Fruit fly (Drosophila melanogaster) whole organism, adult: ENCODE measurements around the gene uif.
A peak's percentile ranks its signal among the peaks of the same experiment; 100 is the strongest.

Source experiments
- CG11617 ChIP-seq: fragments of 200-800 bp; sonication (Bioruptor generic); optimal IDR thresholded peaks from 2 replicates; lab custom pipeline; 2017; ENCODE audit warnings: mild to moderate bottlenecking, missing biosample characterization, missing genetic modification reagents, missing genetic modification characterization
- CG12768 ChIP-seq: fragments of 200-800 bp; sonication (Bioruptor generic); optimal IDR thresholded peaks from 2 replicates; lab custom pipeline; 2017; ENCODE audit warnings: missing biosample characterization, missing genetic modification characterization, mild to moderate bottlenecking, moderate library complexity, missing genetic modification reagents
- CG14711 ChIP-seq: fragments of 200-800 bp; sonication (Bioruptor generic); optimal IDR thresholded peaks from 2 replicates; lab custom pipeline; 2018; ENCODE audit warnings: missing biosample characterization, mild to moderate bottlenecking, missing genetic modification characterization, moderate library complexity
- CG1620 ChIP-seq: fragments of 200-800 bp; sonication (Bioruptor generic); optimal IDR thresholded peaks from 2 replicates; lab custom pipeline; 2016; ENCODE audit warnings: missing biosample characterization, missing genetic modification characterization
- CG33017 ChIP-seq: fragments of 200-800 bp; sonication (Bioruptor generic); optimal IDR thresholded peaks from 2 replicates; lab custom pipeline; 2018; ENCODE audit warnings: missing biosample characterization, mild to moderate bottlenecking, missing genetic modification characterization, moderate library complexity
- CG5204 ChIP-seq: fragments of 200-800 bp; sonication (Bioruptor generic); optimal IDR thresholded peaks from 2 replicates; lab custom pipeline; 2016; ENCODE audit warnings: missing biosample characterization, missing genetic modification characterization
- CG7045 ChIP-seq: fragments of 200-800 bp; sonication (Bioruptor generic); optimal IDR thresholded peaks from 2 replicates; lab custom pipeline; 2017; ENCODE audit warnings: missing biosample characterization, mild to moderate bottlenecking, missing genetic modification characterization
- CG7101 ChIP-seq: fragments of 200-800 bp; sonication (Bioruptor generic); optimal IDR thresholded peaks from 2 replicates; lab custom pipeline; 2018; ENCODE audit warnings: missing biosample characterization, mild to moderate bottlenecking, missing genetic modification characterization, moderate library complexity
- Clk ChIP-seq: fragments of 200-800 bp; sonication (Bioruptor generic); optimal IDR thresholded peaks from 2 replicates; lab custom pipeline; 2017; ENCODE audit warnings: missing biosample characterization, missing genetic modification characterization
- Crg-1 ChIP-seq: fragments of 200-800 bp; sonication (Bioruptor generic); optimal IDR thresholded peaks from 2 replicates; lab custom pipeline; 2016; ENCODE audit warnings: missing biosample characterization, missing genetic modification characterization
- Hr96 ChIP-seq: fragments of 200-800 bp; sonication (Bioruptor generic); optimal IDR thresholded peaks from 2 replicates; lab custom pipeline; 2016; ENCODE audit warnings: missing biosample characterization, missing genetic modification characterization
- Mnt ChIP-seq: fragments of 200-800 bp; sonication (Bioruptor generic); optimal IDR thresholded peaks from 2 replicates; lab custom pipeline; 2016; ENCODE audit warnings: missing biosample characterization, mild to moderate bottlenecking, missing genetic modification characterization
- bab1 ChIP-seq: fragments of 200-800 bp; sonication (Bioruptor generic); optimal IDR thresholded peaks from 3 replicates; lab custom pipeline; 2019; ENCODE audit warnings: missing biosample characterization, mild to moderate bottlenecking, missing genetic modification characterization, moderate library complexity
- cic ChIP-seq: fragments of 200-800 bp; sonication (Bioruptor generic); optimal IDR thresholded peaks from 2 replicates; lab custom pipeline; 2017; ENCODE audit warnings: missing biosample characterization, mild to moderate bottlenecking, missing genetic modification characterization, moderate library complexity
- cnc ChIP-seq, 2 experiments: fragments of >200 bp; optimal IDR thresholded peaks; 2 replicates each; lab custom pipeline; 2017
- kay ChIP-seq: fragments of 200-800 bp; sonication (Bioruptor generic); peaks from one replicate; lab custom pipeline; 2016; ENCODE audit warnings: missing biosample characterization, missing genetic modification characterization, borderline replicate concordance
- ovo ChIP-seq: fragments of 200-800 bp; sonication (Bioruptor generic); optimal IDR thresholded peaks from 2 replicates; lab custom pipeline; 2016; ENCODE audit warnings: missing biosample characterization, missing genetic modification characterization
- pad ChIP-seq: fragments of 200-800 bp; sonication (Bioruptor generic); optimal IDR thresholded peaks from 3 replicates; lab custom pipeline; 2017; ENCODE audit warnings: missing biosample characterization, missing genetic modification characterization, mild to moderate bottlenecking, moderate library complexity, missing genetic modification reagents
- tj ChIP-seq: fragments of 200-800 bp; sonication (Bioruptor generic); optimal IDR thresholded peaks from 3 replicates; lab custom pipeline; 2017; ENCODE audit warnings: missing biosample characterization, mild to moderate bottlenecking, missing genetic modification characterization, moderate library complexity
- toe ChIP-seq: fragments of 200-800 bp; sonication (Bioruptor generic); optimal IDR thresholded peaks from 2 replicates; lab custom pipeline; 2016; ENCODE audit warnings: missing biosample characterization, missing genetic modification characterization

Gene uif

DNA sequence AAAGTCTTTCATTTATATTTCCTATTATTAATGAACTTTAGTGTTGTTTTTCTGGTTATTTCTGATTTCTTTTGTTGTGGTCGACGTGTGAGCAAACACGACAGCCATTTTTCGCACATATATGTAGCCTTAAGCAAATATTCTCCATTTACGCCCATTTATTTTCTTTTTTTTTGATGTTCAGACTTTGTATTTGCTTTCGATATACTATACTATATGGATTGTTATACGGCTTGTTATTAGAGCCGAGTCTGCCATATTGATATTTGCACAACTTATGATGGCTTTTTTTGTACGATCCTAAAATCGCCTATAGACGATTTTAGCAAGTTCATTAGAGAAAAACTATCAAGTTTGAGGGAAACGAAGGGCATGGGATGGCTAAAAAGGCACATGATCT is 37.5 kb upstream of the uif start:
- no peak for TF ChIP-seq CG33017 (tag; lab: Kevin White, UChicago)
- no peak for TF ChIP-seq pad (GFP tag; lab: Kevin White, UChicago)
- no peak for TF ChIP-seq cnc (optimal IDR thresholded peaks at IDR 0.05; lab: Kevin White, UChicago)
- peak; percentile 14 for TF ChIP-seq CG11617 (GFP tag; lab: Kevin White, UChicago)
- no peak for TF ChIP-seq kay (GFP tag; lab: Kevin White, UChicago)
- TF ChIP-seq cic (GFP tag; lab: Kevin White, UChicago): no peak
- TF ChIP-seq CG7101 (tag; lab: Kevin White, UChicago): peak; percentile 61
- peak; percentile 9 for TF ChIP-seq CG5204 (GFP tag; lab: Kevin White, UChicago)
- TF ChIP-seq CG12768 (GFP tag; lab: Kevin White, UChicago): no peak
- no peak for TF ChIP-seq Clk
- no peak for TF ChIP-seq CG7045
- no peak for TF ChIP-seq Hr96 (GFP tag; lab: Kevin White, UChicago)
- peak; percentile 1 for TF ChIP-seq tj (GFP tag; lab: Kevin White, UChicago)
- TF ChIP-seq bab1 (GFP tag; lab: Kevin White, UChicago): no peak
- peak; percentile 76 for TF ChIP-seq Crg-1 (GFP tag; lab: Kevin White, UChicago)
- TF ChIP-seq Mnt (GFP tag; lab: Kevin White, UChicago): peak; percentile 18
- TF ChIP-seq toe (GFP tag; lab: Kevin White, UChicago): no peak
- TF ChIP-seq ovo (GFP tag; lab: Kevin White, UChicago): peak; percentile 56
- no peak for TF ChIP-seq CG14711 (tag; lab: Kevin White, UChicago)
- no peak for TF ChIP-seq CG1620

DNA sequence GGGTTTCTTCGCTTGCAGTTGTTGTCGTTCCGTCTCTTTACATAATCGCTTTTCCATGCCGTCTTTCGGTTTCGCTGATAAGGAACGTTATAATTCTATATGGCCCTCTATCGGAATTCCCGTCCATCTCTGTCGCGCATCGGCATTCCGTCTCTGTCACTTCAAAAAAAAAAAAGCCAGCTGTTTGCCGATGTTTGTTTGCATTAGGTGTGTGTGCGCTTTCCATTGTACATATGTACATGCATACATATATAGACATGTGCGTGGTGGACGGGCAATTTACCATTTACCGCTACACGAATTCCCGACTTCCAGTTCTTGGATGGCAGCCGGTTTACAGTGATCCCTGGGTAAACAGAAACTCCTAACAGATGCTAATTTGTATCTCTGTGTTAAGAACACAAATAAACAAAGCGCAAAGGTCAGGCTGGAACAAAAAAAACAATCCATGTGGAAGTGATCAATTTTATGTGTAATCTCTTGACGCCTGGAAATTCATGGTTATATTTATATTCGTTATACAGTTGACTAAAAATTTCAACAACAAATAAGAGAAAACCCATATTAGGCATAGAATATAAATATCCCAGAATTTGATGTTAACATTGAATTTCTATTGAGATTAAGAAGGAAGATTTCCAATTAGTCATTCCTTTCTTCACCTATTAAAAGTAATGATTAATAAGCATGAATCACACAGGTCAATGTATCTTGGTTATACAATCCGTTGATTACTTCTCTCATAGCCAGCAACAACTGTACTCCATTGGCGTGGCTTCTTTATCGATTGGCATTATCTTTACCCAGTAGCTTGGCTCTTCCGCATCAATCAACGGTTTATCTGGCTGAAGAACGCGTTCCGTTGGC is 33.1 kb upstream of the uif start:
- TF ChIP-seq Mnt (GFP tag; lab: Kevin White, UChicago) (peak; percentile 26), ovo (GFP tag; lab: Kevin White, UChicago) (peak; percentile 38), kay (GFP tag; lab: Kevin White, UChicago) (no peak), CG7045 (no peak), CG12768 (GFP tag; lab: Kevin White, UChicago) (no peak)

DNA sequence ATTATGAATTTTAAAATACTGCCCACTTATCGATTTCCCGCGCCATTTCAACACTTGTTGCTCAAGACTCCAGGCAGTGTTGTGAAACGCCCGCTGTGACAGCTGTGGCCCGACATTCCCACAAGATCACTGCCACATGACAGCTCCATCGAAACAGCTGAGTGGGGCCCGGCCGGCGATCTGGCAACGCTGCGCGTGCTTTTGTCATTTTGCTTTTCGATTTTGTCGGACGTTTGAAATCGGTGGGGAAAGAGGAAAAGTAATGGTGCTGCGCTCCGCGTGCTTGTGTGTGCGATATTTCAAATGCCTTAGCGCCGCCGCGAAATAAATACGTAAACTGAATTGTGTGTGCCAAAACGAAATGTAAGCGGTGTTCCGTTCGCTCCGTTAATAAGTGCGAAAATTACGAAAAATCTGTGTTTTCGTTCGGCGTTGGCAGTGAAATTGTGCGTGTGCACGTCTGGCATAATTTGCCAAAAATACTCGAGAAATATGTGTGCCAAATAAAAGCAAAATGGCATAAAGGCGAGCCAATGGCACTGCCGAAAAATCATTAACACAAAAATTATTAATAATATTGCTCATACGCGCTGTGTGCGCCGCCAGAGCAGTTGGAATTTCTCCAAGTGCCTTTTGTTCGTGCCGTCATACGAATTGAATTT is 32.1 kb upstream of the uif start:
- peak; percentile 33 for TF ChIP-seq CG14711 (tag; lab: Kevin White, UChicago)
- TF ChIP-seq Crg-1 (GFP tag; lab: Kevin White, UChicago): peak; percentile 92
- TF ChIP-seq CG1620: peak; percentile 74
- TF ChIP-seq cnc (optimal IDR thresholded peaks at IDR 0.05; lab: Kevin White, UChicago): no peak
- peak; percentile 59 for TF ChIP-seq ovo (GFP tag; lab: Kevin White, UChicago)
- TF ChIP-seq CG33017 (tag; lab: Kevin White, UChicago): peak; percentile 20
- TF ChIP-seq CG11617 (GFP tag; lab: Kevin White, UChicago): peak; percentile 57
- TF ChIP-seq tj (GFP tag; lab: Kevin White, UChicago): peak; percentile 65
- TF ChIP-seq Hr96 (GFP tag; lab: Kevin White, UChicago): peak; percentile 11
- peak; percentile 4 for TF ChIP-seq CG12768 (GFP tag; lab: Kevin White, UChicago)
- peak; percentile 96 for TF ChIP-seq Mnt (GFP tag; lab: Kevin White, UChicago)
- TF ChIP-seq CG7101 (tag; lab: Kevin White, UChicago): peak; percentile 78
- TF ChIP-seq CG5204 (GFP tag; lab: Kevin White, UChicago): no peak
- peak; percentile 81 for TF ChIP-seq bab1 (GFP tag; lab: Kevin White, UChicago)
- no peak for TF ChIP-seq toe (GFP tag; lab: Kevin White, UChicago)
- peak; percentile 40 for TF ChIP-seq CG7045
- no peak for TF ChIP-seq kay (GFP tag; lab: Kevin White, UChicago)
- TF ChIP-seq cic (GFP tag; lab: Kevin White, UChicago): peak; percentile 84
- TF ChIP-seq Clk: peak; percentile 63
- TF ChIP-seq pad (GFP tag; lab: Kevin White, UChicago): peak; percentile 67

DNA sequence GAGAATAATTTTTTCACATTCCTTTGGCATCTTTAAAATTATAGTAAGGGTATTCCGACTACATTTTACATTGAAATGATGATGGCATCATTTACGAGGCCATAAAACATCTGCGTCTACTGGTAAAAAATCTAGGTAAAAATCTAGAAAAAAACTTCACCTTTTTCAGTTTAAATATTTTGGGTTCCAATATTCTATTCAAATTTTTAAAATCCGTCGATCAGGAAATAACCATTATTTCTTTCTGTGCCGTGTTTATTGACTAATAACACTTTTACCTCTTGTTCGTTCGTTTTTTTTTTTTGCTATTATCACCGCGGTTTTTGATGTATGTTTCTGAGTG is 29.2 kb upstream of the uif start:
- TF ChIP-seq Crg-1 (GFP tag; lab: Kevin White, UChicago): peak; percentile 47
- TF ChIP-seq CG5204 (GFP tag; lab: Kevin White, UChicago): no peak
- peak; percentile 28 for TF ChIP-seq Mnt (GFP tag; lab: Kevin White, UChicago)
- TF ChIP-seq kay (GFP tag; lab: Kevin White, UChicago): peak; percentile 62
- peak; percentile 52 for TF ChIP-seq CG12768 (GFP tag; lab: Kevin White, UChicago)
- TF ChIP-seq bab1 (GFP tag; lab: Kevin White, UChicago): peak; percentile 43
- TF ChIP-seq tj (GFP tag; lab: Kevin White, UChicago): peak; percentile 41
- peak; percentile 26 for TF ChIP-seq CG14711 (tag; lab: Kevin White, UChicago)
- peak; percentile 54 for TF ChIP-seq CG33017 (tag; lab: Kevin White, UChicago)
- no peak for TF ChIP-seq Clk
- TF ChIP-seq CG7045: no peak
- peak; percentile 57 for TF ChIP-seq CG7101 (tag; lab: Kevin White, UChicago)
- no peak for TF ChIP-seq pad (GFP tag; lab: Kevin White, UChicago)
- TF ChIP-seq CG11617 (GFP tag; lab: Kevin White, UChicago): peak; percentile 66
- TF ChIP-seq cic (GFP tag; lab: Kevin White, UChicago): no peak
